Fruit fly (Drosophila melanogaster): ENCODE measurements around the gene CG6592.

Gene CG6592

dm6 chr3L:6074975-6075692 lies 15.7 kb downstream of the CG6592 start, which contains the start of the genes CG13295 and CG6610:
TSS of gene CG13295 (minus strand) at chr3L:6075245.
TSS of gene CG6610 (plus strand) at chr3L:6075536.
- TF ChIP-seq Eip74EF (GFP tag; optimal IDR thresholded peaks at IDR 0.05) = peak in 1 of 2 experiments; percentile 84
- peak; percentile 27 for TF ChIP-seq fd96Cb (tag; optimal IDR thresholded peaks at IDR 0.05)
- no peak for TF ChIP-seq CG6813 (GFP tag; optimal IDR thresholded peaks at IDR 0.05)
- no peak for TF ChIP-seq CG5180 (GFP tag; optimal IDR thresholded peaks at IDR 0.05)
- TF ChIP-seq lola (GFP tag; optimal IDR thresholded peaks at IDR 0.05) = peak in 1 of 3 experiments; percentile 71
- peak; percentile 19 for TF ChIP-seq tio (GFP tag; optimal IDR thresholded peaks at IDR 0.05)
- peak; percentile 19 for TF ChIP-seq shn (GFP tag; optimal IDR thresholded peaks at IDR 0.05)
- TF ChIP-seq Bgb (GFP tag; IDR thresholded peaks at IDR 0.05; ENCODE audit: partially characterized antibody) = 0 out of 2 replicates have a peak, but pooled peaks have one; percentile 31
- TF ChIP-seq CG8359 (GFP tag; optimal IDR thresholded peaks at IDR 0.05; ENCODE audit: borderline replicate concordance) = no peak
- no peak for TF ChIP-seq CG11093 (GFP tag; IDR thresholded peaks at IDR 0.05)
- peak; percentile 27 for TF ChIP-seq az2 (GFP tag; optimal IDR thresholded peaks at IDR 0.05)
- TF ChIP-seq crp (GFP tag; optimal IDR thresholded peaks at IDR 0.05) = peak in 1 of 2 experiments; percentile 25
- TF ChIP-seq H2.0 (GFP tag; IDR thresholded peaks at IDR 0.05) = no peak
- no peak for TF ChIP-seq CG12769 (tag; optimal IDR thresholded peaks at IDR 0.05)
- no peak for TF ChIP-seq Hr78 (GFP tag; optimal IDR thresholded peaks at IDR 0.05)
- peak; percentile 5 for TF ChIP-seq kah (GFP tag; optimal IDR thresholded peaks at IDR 0.05)
- TF ChIP-seq Nf-YA (GFP tag; IDR thresholded peaks at IDR 0.05) = no peak
- peak; percentile 65 for TF ChIP-seq Xbp1 (GFP tag; optimal IDR thresholded peaks at IDR 0.05)
- TF ChIP-seq abd-A (tag; optimal IDR thresholded peaks at IDR 0.05) = no peak
- peak; percentile 44 for TF ChIP-seq CG18619 (GFP tag; optimal IDR thresholded peaks at IDR 0.05)
- TF ChIP-seq fru (optimal IDR thresholded peaks at IDR 0.05) = no peak
- TF ChIP-seq CG6254 (GFP tag; optimal IDR thresholded peaks at IDR 0.05) = no peak
- peak; percentile 97 for TF ChIP-seq Sry-β (GFP tag; optimal IDR thresholded peaks at IDR 0.05)
- 0 out of 2 replicates have a peak, but pooled peaks have one; percentile 12 for TF ChIP-seq Rx (GFP tag; IDR thresholded peaks at IDR 0.05)
- TF ChIP-seq CG1529 (GFP tag; optimal IDR thresholded peaks at IDR 0.05) = peak; percentile 29
- no peak for TF ChIP-seq Elba2 (GFP tag; optimal IDR thresholded peaks at IDR 0.05)
- TF ChIP-seq CG8765 (GFP tag; IDR thresholded peaks at IDR 0.05) = no peak
- peak; percentile 44 for TF ChIP-seq CG12155 (GFP tag; optimal IDR thresholded peaks at IDR 0.05)
- no peak for TF ChIP-seq sna (GFP tag; IDR thresholded peaks at IDR 0.05; ENCODE audit: partially characterized antibody)
- no peak for TF ChIP-seq dmrt99B (tag; optimal IDR thresholded peaks at IDR 0.05)
- no peak for TF ChIP-seq CG1603 (tag; optimal IDR thresholded peaks at IDR 0.05)
- TF ChIP-seq CG11398 (GFP tag; optimal IDR thresholded peaks at IDR 0.05) = no peak
- TF ChIP-seq CG10979 (tag; optimal IDR thresholded peaks at IDR 0.05) = peak; percentile 55
- TF ChIP-seq CG34422 (GFP tag; IDR thresholded peaks at IDR 0.05) = 0 out of 3 replicates have a peak, but pooled peaks have one; percentile 21
- peak; percentile 67 for TF ChIP-seq CG9727 (GFP tag; optimal IDR thresholded peaks at IDR 0.05)
- peak; percentile 26 for TF ChIP-seq Hmr (GFP tag; optimal IDR thresholded peaks at IDR 0.05)
- no peak for TF ChIP-seq CG10321 (GFP tag; IDR thresholded peaks at IDR 0.05)
- no peak for TF ChIP-seq NC2α (GFP tag; optimal IDR thresholded peaks at IDR 0.05)
- TF ChIP-seq nerfin-2 (GFP tag; IDR thresholded peaks at IDR 0.05; ENCODE audit: partially characterized antibody) = no peak
- no peak for TF ChIP-seq CG10565 (GFP tag; optimal IDR thresholded peaks at IDR 0.05)
- peak; percentile 41; the same call in 1 of the 2 replicates for TF ChIP-seq sob (GFP tag; IDR thresholded peaks at IDR 0.05)
- TF ChIP-seq stwl (tag; optimal IDR thresholded peaks at IDR 0.05) = peak; percentile 58
- 0 out of 3 replicates have a peak, but pooled peaks have one; percentile 29 for TF ChIP-seq CG7357 (GFP tag; IDR thresholded peaks at IDR 0.05)
- peak; percentile 20; the same call in 1 of the 3 replicates for TF ChIP-seq H15 (GFP tag; IDR thresholded peaks at IDR 0.05)
- TF ChIP-seq CG31441 (GFP tag; IDR thresholded peaks at IDR 0.05) = peak; percentile 60; the same call in 1 of the 2 replicates
- TF ChIP-seq CG6272 (GFP tag; IDR thresholded peaks at IDR 0.05) = peak; percentile 43; the same call in 1 of the 2 replicates
- no peak for TF ChIP-seq pan (optimal IDR thresholded peaks at IDR 0.05)
- no peak for TF ChIP-seq pan (GFP tag; optimal IDR thresholded peaks at IDR 0.05 in 1 of 2, IDR thresholded peaks at IDR 0.05 in 1 of 2)

Measured in whole organism, embryonic.